Worm (Caenorhabditis elegans) whole organism, L2 larva: ENCODE measurements around the gene Y47C4A.1.

Experiments
- ZK546.5 ChIP-seq: sonication (generic microtip); optimal IDR thresholded peaks from 2 replicates; lab custom pipeline; 2017; ENCODE audit warnings: missing biosample characterization, missing genetic modification characterization
- ama-1 ChIP-seq: fragments of 150-350 bp; optimal IDR thresholded peaks from 2 replicates; lab custom pipeline; 2018; ENCODE audit warnings: inconsistent platforms
- ceh-16 ChIP-seq: fragments of 150-350 bp; optimal IDR thresholded peaks from 2 replicates; lab custom pipeline; 2014; ENCODE audit warnings: missing biosample characterization, missing genetic modification characterization
- elt-1 ChIP-seq: fragments of 150-350 bp; optimal IDR thresholded peaks from 2 replicates; lab custom pipeline; 2014; ENCODE audit warnings: missing biosample characterization, missing genetic modification characterization
- fos-1 ChIP-seq: fragments of 150-350 bp; optimal IDR thresholded peaks from 2 replicates; lab custom pipeline; 2014; ENCODE audit warnings: missing biosample characterization, missing genetic modification characterization
- gmeb-1 ChIP-seq: fragments of 150-350 bp; optimal IDR thresholded peaks from 2 replicates; lab custom pipeline; 2014; ENCODE audit warnings: missing biosample characterization, missing genetic modification characterization
- lin-13 ChIP-seq: fragments of 150-350 bp; optimal IDR thresholded peaks from 2 replicates; lab custom pipeline; 2014; ENCODE audit warnings: missing biosample characterization, missing genetic modification reagents, missing genetic modification characterization
- lin-39 ChIP-seq: fragments of 150-350 bp; optimal IDR thresholded peaks from 2 replicates; lab custom pipeline; 2014; ENCODE audit warnings: missing biosample characterization, missing genetic modification reagents, missing genetic modification characterization
- mab-5 ChIP-seq: fragments of 150-350 bp; optimal IDR thresholded peaks from 2 replicates; lab custom pipeline; 2014; ENCODE audit warnings: missing biosample characterization, missing genetic modification characterization
- nhr-23 ChIP-seq: fragments of 150-350 bp; optimal IDR thresholded peaks from 2 replicates; lab custom pipeline; 2014; ENCODE audit warnings: missing biosample characterization, missing genetic modification reagents, missing genetic modification characterization
- nhr-237 ChIP-seq: fragments of 150-350 bp; optimal IDR thresholded peaks from 2 replicates; lab custom pipeline; 2014; ENCODE audit warnings: missing biosample characterization, missing genetic modification characterization
- ztf-11 ChIP-seq: sonication (generic microtip); optimal IDR thresholded peaks from 2 replicates; lab custom pipeline; 2017; ENCODE audit warnings: missing biosample characterization, missing genetic modification characterization

- TF ChIP-seq nhr-23: no peak
- TF ChIP-seq fos-1: no peak
- TF ChIP-seq gmeb-1 (tag; lab: Kevin White, UChicago): no peak
- no peak for TF ChIP-seq elt-1
- TF ChIP-seq ama-1 (lab: Kevin White, UChicago): no peak
- TF ChIP-seq ceh-16 (tag; lab: Kevin White, UChicago): no peak
- no peak for TF ChIP-seq nhr-237 (tag; lab: Kevin White, UChicago)
- no peak for TF ChIP-seq ztf-11 (tag; lab: Kevin White, UChicago)
- TF ChIP-seq lin-13: no peak
- no peak for TF ChIP-seq lin-39 (tag; lab: Kevin White, UChicago)
- no peak for TF ChIP-seq mab-5 (tag; lab: Kevin White, UChicago)
- no peak for TF ChIP-seq ZK546.5 (tag; lab: Kevin White, UChicago)
Observed at ce11 chrX:311211-311610, 25.2 kb upstream of the Y47C4A.1 start, which contains the start of gene nlp-64.
